Fruit fly (Drosophila melanogaster): ENCODE results near the gene Mst87F.

- TF ChIP-seq Hr78 (GFP tag; optimal IDR thresholded peaks at IDR 0.05) (no peak), foxo (GFP tag; optimal IDR thresholded peaks at IDR 0.05) (no peak), psq (GFP tag; optimal IDR thresholded peaks at IDR 0.05) (no peak)
These were observed 21.6 kb downstream of the Mst87F start for dm6 chr3R:13806032-13806709.
